Fruit fly (Drosophila melanogaster) whole organism, embryonic: ENCODE data around the gene Lsp2.

Source experiments
- Antp ChIP-seq: fragments of 200-800 bp; sonication (Bioruptor generic); optimal IDR thresholded peaks from 3 replicates; lab custom pipeline; 2016; ENCODE audit warnings: missing biosample characterization, missing genetic modification characterization
- B-H1 ChIP-seq: fragments of 200-800 bp; sonication (Bioruptor generic); IDR thresholded peaks from 3 replicates; pipeline ENCODE4 v1.3.6; 2022; ENCODE audit warnings: missing biosample characterization, missing genetic modification characterization
- B-H2 ChIP-seq: fragments of 200-800 bp; sonication (Bioruptor generic); optimal IDR thresholded peaks from 2 replicates; lab custom pipeline; 2018; ENCODE audit warnings: missing biosample characterization, mild to moderate bottlenecking, missing genetic modification characterization
- CG10366 ChIP-seq: fragments of 200-800 bp; sonication (Bioruptor generic); IDR thresholded peaks from 2 replicates; pipeline ENCODE4 v1.3.6; 2022; ENCODE audit warnings: missing biosample characterization, missing genetic modification characterization
- CG10654 ChIP-seq: fragments of 200-800 bp; sonication (Bioruptor generic); optimal IDR thresholded peaks from 2 replicates; lab custom pipeline; 2016; ENCODE audit warnings: missing biosample characterization, missing genetic modification characterization
- CG12769 ChIP-seq: fragments of 200-800 bp; sonication (Bioruptor generic); optimal IDR thresholded peaks from 2 replicates; lab custom pipeline; 2019; ENCODE audit warnings: missing biosample characterization, mild to moderate bottlenecking, missing genetic modification characterization, moderate library complexity
- CG13287 ChIP-seq: fragments of 200-800 bp; sonication (Bioruptor generic); IDR thresholded peaks from 2 replicates; pipeline ENCODE4 v1.3.6; 2022; ENCODE audit warnings: missing biosample characterization, missing genetic modification characterization; ENCODE audit not compliant: partially characterized antibody
- CG13296 ChIP-seq: fragments of 200-800 bp; sonication (Bioruptor generic); optimal IDR thresholded peaks from 3 replicates; lab custom pipeline; 2018; ENCODE audit warnings: missing biosample characterization, mild to moderate bottlenecking, missing genetic modification characterization
- CG16863 ChIP-seq: fragments of 200-800 bp; sonication (Bioruptor generic); optimal IDR thresholded peaks from 3 replicates; lab custom pipeline; 2016; ENCODE audit warnings: missing biosample characterization, missing genetic modification characterization
- CG17568 ChIP-seq: fragments of 200-800 bp; sonication (Bioruptor generic); optimal IDR thresholded peaks from 2 replicates; lab custom pipeline; 2018; ENCODE audit warnings: missing biosample characterization, mild to moderate bottlenecking, missing genetic modification characterization, moderate library complexity
- CG18476 ChIP-seq: fragments of 200-800 bp; sonication (Bioruptor generic); optimal IDR thresholded peaks from 2 replicates; lab custom pipeline; 2016; ENCODE audit warnings: missing biosample characterization, mild to moderate bottlenecking, missing genetic modification characterization
- CG3065 ChIP-seq: fragments of 200-800 bp; sonication (Bioruptor generic); optimal IDR thresholded peaks from 2 replicates; lab custom pipeline; 2016; ENCODE audit warnings: missing biosample characterization, missing genetic modification characterization
- CG43689 ChIP-seq: fragments of 200-800 bp; sonication (Bioruptor generic); IDR thresholded peaks from 2 replicates; pipeline ENCODE4 v1.3.6; 2022; ENCODE audit warnings: missing biosample characterization, missing genetic modification characterization
- CG6854 ChIP-seq: fragments of 200-800 bp; sonication (Bioruptor generic); optimal IDR thresholded peaks from 3 replicates; lab custom pipeline; 2017; ENCODE audit warnings: missing biosample characterization, mild to moderate bottlenecking, missing genetic modification characterization
- CG7357 ChIP-seq: fragments of 200-800 bp; sonication (Bioruptor generic); IDR thresholded peaks from 3 replicates; pipeline ENCODE4 v1.3.6; 2022; ENCODE audit warnings: missing biosample characterization, missing genetic modification characterization
- CG8089 ChIP-seq: fragments of 200-800 bp; sonication (Bioruptor generic); optimal IDR thresholded peaks from 3 replicates; lab custom pipeline; 2016; ENCODE audit warnings: missing biosample characterization, missing genetic modification characterization
- CG8388 ChIP-seq: fragments of 200-800 bp; sonication (Bioruptor generic); optimal IDR thresholded peaks from 2 replicates; lab custom pipeline; 2019; ENCODE audit warnings: missing biosample characterization, mild to moderate bottlenecking, missing genetic modification characterization, moderate library complexity
- CkIIα-i1 ChIP-seq: fragments of 200-800 bp; sonication (Bioruptor generic); IDR thresholded peaks from 2 replicates; pipeline ENCODE4 v1.3.6; 2022; ENCODE audit warnings: missing biosample characterization, missing genetic modification characterization
- D ChIP-seq, 2 experiments: fragments of 200-800 bp in 1 of 2; fragments of >200 bp in 1 of 2; sonication (Bioruptor generic) in 1 of 2; optimal IDR thresholded peaks; 2 replicates in 1 of 2; 3 replicates in 1 of 2; lab custom pipeline; 2017; ENCODE audit warnings: mild to moderate bottlenecking in 1 of 2, missing biosample characterization in 1 of 2, missing genetic modification characterization in 1 of 2, missing genetic modification reagents in 1 of 2
- Dfd ChIP-seq, 2 experiments: fragments of >200 bp; optimal IDR thresholded peaks; 2 replicates each; lab custom pipeline; 2017; ENCODE audit warnings: missing biosample characterization in 2 of 2, missing genetic modification characterization in 2 of 2
- E2f2 ChIP-seq: fragments of 200-800 bp; sonication (Bioruptor generic); IDR thresholded peaks from 2 replicates; pipeline ENCODE4 v1.3.6; 2022; ENCODE audit warnings: missing biosample characterization, missing genetic modification characterization
- Fer2 ChIP-seq: fragments of 200-800 bp; sonication (Bioruptor generic); optimal IDR thresholded peaks from 2 replicates; lab custom pipeline; 2018; ENCODE audit warnings: missing biosample characterization, mild to moderate bottlenecking, missing genetic modification characterization, moderate library complexity
- Fer3 ChIP-seq: fragments of 200-800 bp; sonication (Bioruptor generic); optimal IDR thresholded peaks from 2 replicates; lab custom pipeline; 2018; ENCODE audit warnings: missing biosample characterization, mild to moderate bottlenecking, missing genetic modification characterization, moderate library complexity
- Med ChIP-seq: fragments of 200-800 bp; sonication (Bioruptor generic); peaks from one replicate; lab custom pipeline; 2016; ENCODE audit warnings: missing biosample characterization, missing genetic modification characterization, mild to moderate bottlenecking, inconsistent platforms, moderate library complexity
- Side ChIP-seq: fragments of 200-800 bp; sonication (Bioruptor generic); optimal IDR thresholded peaks from 2 replicates; lab custom pipeline; 2016; ENCODE audit warnings: missing biosample characterization, missing genetic modification characterization
- Stat92E ChIP-seq, 3 experiments: fragments of >200 bp in 2 of 3; fragments of 200-800 bp in 1 of 3; sonication (Bioruptor generic) in 1 of 3; optimal IDR thresholded peaks; 2 replicates each; lab custom pipeline; 2017 to 2019; ENCODE audit warnings: missing biosample characterization in 3 of 3, missing genetic modification characterization in 3 of 3, mild to moderate bottlenecking in 1 of 3, moderate library complexity in 1 of 3
- ab ChIP-seq: fragments of 200-800 bp; sonication (Bioruptor generic); optimal IDR thresholded peaks from 2 replicates; lab custom pipeline; 2016; ENCODE audit warnings: missing biosample characterization, missing genetic modification characterization
- ap ChIP-seq: fragments of 200-800 bp; sonication (Bioruptor generic); IDR thresholded peaks from 2 replicates; pipeline ENCODE4 v1.3.6; 2022; ENCODE audit warnings: missing biosample characterization, missing genetic modification characterization
- ase ChIP-seq: fragments of 200-800 bp; sonication (Bioruptor generic); IDR thresholded peaks from 3 replicates; pipeline ENCODE4 v1.3.6; 2022; ENCODE audit warnings: missing biosample characterization, missing genetic modification characterization
- chn ChIP-seq: fragments of 200-800 bp; sonication (Bioruptor generic); optimal IDR thresholded peaks from 2 replicates; lab custom pipeline; 2016; ENCODE audit warnings: missing biosample characterization, missing genetic modification characterization
- corto ChIP-seq: fragments of 200-800 bp; sonication (Bioruptor generic); optimal IDR thresholded peaks from 2 replicates; lab custom pipeline; 2016; ENCODE audit warnings: missing biosample characterization, mild to moderate bottlenecking, missing genetic modification characterization, moderate library complexity
- exex ChIP-seq: fragments of 200-800 bp; sonication (Bioruptor generic); optimal IDR thresholded peaks from 4 replicates; lab custom pipeline; 2018; ENCODE audit warnings: missing biosample characterization, mild to moderate bottlenecking, missing genetic modification characterization, moderate library complexity
- insv ChIP-seq, 2 experiments: fragments of 200-800 bp; sonication (Bioruptor generic); optimal IDR thresholded peaks; 3 replicates each; lab custom pipeline; 2016 to 2018; ENCODE audit warnings: missing biosample characterization in 2 of 2, missing genetic modification characterization in 2 of 2
- jumu ChIP-seq: fragments of 200-800 bp; sonication (Bioruptor generic); optimal IDR thresholded peaks from 3 replicates; lab custom pipeline; 2016; ENCODE audit warnings: missing biosample characterization, missing genetic modification characterization
- lab ChIP-seq: fragments of 200-800 bp; sonication (Bioruptor generic); optimal IDR thresholded peaks from 3 replicates; lab custom pipeline; 2017; ENCODE audit warnings: missing biosample characterization, missing genetic modification characterization, mild to moderate bottlenecking, moderate library complexity, missing genetic modification reagents
- mld ChIP-seq: fragments of 200-800 bp; sonication (Bioruptor generic); IDR thresholded peaks from 3 replicates; pipeline ENCODE4 v1.3.6; 2022; ENCODE audit warnings: missing biosample characterization, missing genetic modification characterization; ENCODE audit not compliant: partially characterized antibody
- onecut ChIP-seq: fragments of 200-800 bp; sonication (Bioruptor generic); IDR thresholded peaks from 2 replicates; pipeline ENCODE4 v1.3.6; 2022; ENCODE audit warnings: missing biosample characterization, missing genetic modification characterization
- phol ChIP-seq: fragments of 200-800 bp; sonication (Bioruptor generic); optimal IDR thresholded peaks from 3 replicates; lab custom pipeline; 2018; ENCODE audit warnings: missing biosample characterization, mild to moderate bottlenecking, missing genetic modification characterization, moderate library complexity
- run ChIP-seq: fragments of 200-800 bp; sonication (Bioruptor generic); optimal IDR thresholded peaks from 3 replicates; lab custom pipeline; 2018; ENCODE audit warnings: missing biosample characterization, mild to moderate bottlenecking, missing genetic modification characterization
- sug ChIP-seq: fragments of 200-800 bp; optimal IDR thresholded peaks from 2 replicates; lab custom pipeline; 2019; ENCODE audit warnings: missing biosample characterization, mild to moderate bottlenecking, missing genetic modification characterization, moderate library complexity
- tap ChIP-seq: fragments of 200-800 bp; optimal IDR thresholded peaks from 3 replicates; lab custom pipeline; 2019; ENCODE audit warnings: missing biosample characterization, mild to moderate bottlenecking, missing genetic modification characterization, moderate library complexity
- tna ChIP-seq: fragments of 200-800 bp; sonication (Bioruptor generic); IDR thresholded peaks from 2 replicates; pipeline ENCODE4 v1.3.6; 2022; ENCODE audit warnings: missing biosample characterization, missing genetic modification characterization; ENCODE audit not compliant: partially characterized antibody
- tup ChIP-seq: fragments of 200-800 bp; sonication (Bioruptor generic); optimal IDR thresholded peaks from 2 replicates; lab custom pipeline; 2016; ENCODE audit warnings: missing biosample characterization, mild to moderate bottlenecking, missing genetic modification characterization, moderate library complexity
- unpg ChIP-seq: fragments of 200-800 bp; sonication (Bioruptor generic); optimal IDR thresholded peaks from 3 replicates; lab custom pipeline; 2018; ENCODE audit warnings: missing biosample characterization, mild to moderate bottlenecking, missing genetic modification characterization, moderate library complexity
- usp ChIP-seq: fragments of >200 bp; optimal IDR thresholded peaks from 2 replicates; lab custom pipeline; 2017; ENCODE audit warnings: missing biosample characterization, missing genetic modification characterization
- vfl ChIP-seq: fragments of 200-800 bp; sonication (Bioruptor generic); optimal IDR thresholded peaks from 2 replicates; lab custom pipeline; 2016; ENCODE audit warnings: missing biosample characterization, missing genetic modification characterization
- zfh1 ChIP-seq: fragments of 200-800 bp; sonication (Bioruptor generic); IDR thresholded peaks from 3 replicates; pipeline ENCODE4 v1.3.6; 2022; ENCODE audit warnings: missing biosample characterization, missing genetic modification characterization
- zfh2 ChIP-seq: fragments of 200-800 bp; sonication (Bioruptor generic); optimal IDR thresholded peaks from 2 replicates; lab custom pipeline; 2016; ENCODE audit warnings: missing biosample characterization, missing genetic modification characterization

The Lsp2 gene

DNA sequence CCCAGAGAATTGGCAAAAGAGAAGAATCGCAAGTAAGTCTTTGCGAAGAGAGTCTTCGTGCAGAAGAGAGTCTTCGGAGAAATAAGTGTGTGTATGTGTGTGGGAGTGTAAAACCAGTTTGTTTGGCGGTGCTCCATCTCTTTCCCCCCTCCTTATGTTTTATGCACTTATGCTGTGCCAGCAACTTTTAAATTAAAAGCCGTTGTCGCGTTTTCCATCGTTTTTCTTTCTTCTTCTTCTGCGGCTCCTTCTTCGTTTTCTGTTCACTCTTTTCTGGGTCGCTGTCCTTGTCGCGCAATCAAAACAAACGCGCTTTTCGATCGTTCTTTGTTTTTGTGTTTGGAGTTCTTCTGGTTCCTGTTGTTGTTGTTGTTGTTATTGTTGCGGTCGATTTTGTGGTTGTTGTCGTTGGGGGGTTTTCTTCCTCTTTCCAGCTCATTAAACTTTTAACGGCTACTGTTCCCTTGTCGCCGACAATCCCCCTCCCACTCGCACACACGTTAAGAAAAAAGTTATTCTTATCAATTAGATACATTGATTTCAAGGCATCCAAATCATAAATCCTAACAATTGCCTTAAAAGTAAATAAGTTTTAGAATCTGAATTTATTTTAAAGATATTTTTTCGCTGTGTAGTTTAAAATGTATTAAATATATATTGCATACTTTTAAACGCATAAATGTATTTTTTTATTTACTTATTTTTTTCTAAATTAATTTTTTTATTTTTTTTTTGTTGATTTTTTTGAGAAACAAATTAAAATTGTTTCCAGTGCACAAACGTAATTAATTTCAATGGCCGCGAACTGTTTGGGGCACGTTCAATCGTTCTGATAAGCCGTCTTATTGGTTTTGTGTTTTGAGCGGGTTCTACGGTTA is 17.9 kb upstream of the Lsp2 start (continued):
- peak; percentile 60 for TF ChIP-seq CG10654 (GFP tag; lab: Kevin White, UChicago)
- TF ChIP-seq ap (GFP tag; lab: Robert Waterston, UW): no peak
- no peak for TF ChIP-seq Dfd (GFP tag; optimal IDR thresholded peaks at IDR 0.05; lab: Kevin White, UChicago)
- TF ChIP-seq CG16863: peak; percentile 14
- TF ChIP-seq zfh2 (GFP tag; lab: Kevin White, UChicago): no peak
- peak; percentile 92 for TF ChIP-seq phol (tag; lab: Kevin White, UChicago)
- peak; percentile 79 for TF ChIP-seq Fer3 (tag; lab: Kevin White, UChicago)
- no peak for TF ChIP-seq vfl (GFP tag; lab: Kevin White, UChicago)
- no peak for TF ChIP-seq CG17568 (GFP tag; lab: Kevin White, UChicago)
- peak; percentile 61; the same call in 2 of the 3 replicates for TF ChIP-seq zfh1 (GFP tag; lab: Robert Waterston, UW)
- TF ChIP-seq CG13296 (GFP tag; lab: Kevin White, UChicago): peak; percentile 71
- TF ChIP-seq CkIIα-i1: no peak
- TF ChIP-seq CG3065: peak; percentile 54
- no peak for TF ChIP-seq B-H2 (GFP tag; lab: Kevin White, UChicago)
- TF ChIP-seq E2f2: peak; percentile 50; the same call in 1 of the 2 replicates
- peak; percentile 78 for TF ChIP-seq lab (GFP tag; lab: Kevin White, UChicago)
- 0 out of 3 replicates have a peak, but pooled peaks have one; percentile 57 for TF ChIP-seq ase (GFP tag; lab: Robert Waterston, UW)
- peak in 1 of 2 experiments; percentile 76 for TF ChIP-seq insv (GFP tag; optimal IDR thresholded peaks at IDR 0.05; lab: Kevin White, UChicago)
- TF ChIP-seq chn (GFP tag; lab: Kevin White, UChicago): no peak
- TF ChIP-seq jumu (GFP tag; lab: Kevin White, UChicago): peak; percentile 0
- TF ChIP-seq Med (GFP tag; lab: Kevin White, UChicago): peak; percentile 72
- TF ChIP-seq D (optimal IDR thresholded peaks at IDR 0.05; lab: Kevin White, UChicago): no peak
- TF ChIP-seq D (GFP tag; optimal IDR thresholded peaks at IDR 0.05; lab: Kevin White, UChicago): peak; percentile 79
- peak; percentile 60 for TF ChIP-seq exex (tag; lab: Kevin White, UChicago)
- TF ChIP-seq corto (GFP tag; lab: Kevin White, UChicago): no peak
- TF ChIP-seq Fer2 (tag; lab: Kevin White, UChicago): peak; percentile 39
- peak; percentile 40 for TF ChIP-seq onecut
- no peak for TF ChIP-seq Side
- TF ChIP-seq CG6854: peak; percentile 14
- TF ChIP-seq ab (GFP tag; lab: Kevin White, UChicago): no peak
- TF ChIP-seq Stat92E (GFP tag; optimal IDR thresholded peaks at IDR 0.05; lab: Kevin White, UChicago): peak in 1 of 3 experiments; percentile 72
- TF ChIP-seq CG7357 (GFP tag; lab: Robert Waterston, UW): peak; percentile 40; the same call in 1 of the 3 replicates
- no peak for TF ChIP-seq CG43689 (GFP tag; lab: Robert Waterston, UW)
- peak; percentile 23 for TF ChIP-seq CG18476 (GFP tag; lab: Kevin White, UChicago)
- no peak for TF ChIP-seq mld (GFP tag; lab: Robert Waterston, UW)
- no peak for TF ChIP-seq Antp (GFP tag; lab: Kevin White, UChicago)
- no peak for TF ChIP-seq usp (GFP tag; lab: Kevin White, UChicago)
- peak; percentile 86 for TF ChIP-seq unpg (GFP tag; lab: Kevin White, UChicago)
- peak; percentile 78 for TF ChIP-seq run (tag; lab: Kevin White, UChicago)
- no peak for TF ChIP-seq CG13287 (GFP tag; lab: Robert Waterston, UW)
- 0 out of 3 replicates have a peak, but pooled peaks have one; percentile 54 for TF ChIP-seq B-H1 (GFP tag; lab: Robert Waterston, UW)
- no peak for TF ChIP-seq tna
- TF ChIP-seq sug (tag; lab: Kevin White, UChicago): peak; percentile 58
- TF ChIP-seq tup (GFP tag; lab: Kevin White, UChicago): no peak
- no peak for TF ChIP-seq CG8089 (GFP tag; lab: Kevin White, UChicago)
- TF ChIP-seq CG8388: peak; percentile 85
- TF ChIP-seq CG10366: peak; percentile 60
- no peak for TF ChIP-seq CG12769 (tag; lab: Kevin White, UChicago)
- peak; percentile 78 for TF ChIP-seq tap (tag; lab: Kevin White, UChicago)
